Worm (Caenorhabditis elegans): ENCODE results near the gene C48B4.10.

Gene C48B4.10

ce11 chrIII:9523581-9523980 lies 40.7 kb downstream of the C48B4.10 start, which contains the start of gene mrps-23:
Gene mrps-23, minus strand, starts transcription at chrIII:9523672.
- TF ChIP-seq mxl-3 (GFP tag; optimal IDR thresholded peaks at IDR 0.05): no peak
- no peak for TF ChIP-seq ZK337.2 (GFP tag; IDR thresholded peaks at IDR 0.05)
- TF ChIP-seq lin-38 (GFP tag; IDR thresholded peaks at IDR 0.05): peak; percentile 41
- no peak for TF ChIP-seq ztf-11 (tag; optimal IDR thresholded peaks at IDR 0.05)
- no peak for TF ChIP-seq D1046.2 (GFP tag; IDR thresholded peaks at IDR 0.05)
- no peak for TF ChIP-seq ztf-7 (tag; optimal IDR thresholded peaks at IDR 0.05)
- TF ChIP-seq dve-1 (tag; optimal IDR thresholded peaks at IDR 0.05; ENCODE audit: insufficient read depth): peak; percentile 11
- peak; percentile 4 for TF ChIP-seq hlh-11 (tag; optimal IDR thresholded peaks at IDR 0.05)
- no peak for TF ChIP-seq F10B5.3 (tag; optimal IDR thresholded peaks at IDR 0.05)
- peak in 1 of 2 experiments; percentile 42 for TF ChIP-seq lsy-2 (tag; optimal IDR thresholded peaks at IDR 0.05)
- TF ChIP-seq daf-16 (GFP tag; optimal IDR thresholded peaks at IDR 0.05): no peak
- TF ChIP-seq daf-16 (tag; optimal IDR thresholded peaks at IDR 0.05): peak; percentile 5
- TF ChIP-seq nhr-10 (tag; optimal IDR thresholded peaks at IDR 0.05): no peak
- TF ChIP-seq dpl-1 (GFP tag; optimal IDR thresholded peaks at IDR 0.05): peak; percentile 14
- peak; percentile 60 for TF ChIP-seq mes-2 (tag; optimal IDR thresholded peaks at IDR 0.05; ENCODE audit: poor library complexity, severe bottlenecking)
- TF ChIP-seq spr-1 (tag; optimal IDR thresholded peaks at IDR 0.05): peak; percentile 12
- no peak for TF ChIP-seq unc-39 (tag; optimal IDR thresholded peaks at IDR 0.05)
- TF ChIP-seq daf-8 (GFP tag; IDR thresholded peaks at IDR 0.05): no peak

ce11 chrIII:9521410-9522090 lies 42.8 kb downstream of the C48B4.10 start, which contains the start of the genes clu-1 and prp-40:
Gene clu-1, minus strand, starts transcription at chrIII:9521460.
Gene prp-40, plus strand, starts transcription at chrIII:9522075.
- TF ChIP-seq nhr-10 (tag; optimal IDR thresholded peaks at IDR 0.05) (peak; percentile 18), ztf-11 (tag; optimal IDR thresholded peaks at IDR 0.05) (no peak), unc-39 (tag; optimal IDR thresholded peaks at IDR 0.05) (no peak), F44E2.7 (GFP tag; IDR thresholded peaks at IDR 0.05) (no peak), hif-1 (tag; optimal IDR thresholded peaks at IDR 0.05) (peak; percentile 49 to 69), dmd-6 (GFP tag; IDR thresholded peaks at IDR 0.05) (peak; percentile 75), tra-1 (GFP tag; IDR thresholded peaks at IDR 0.05) (no peak), madf-9 (GFP tag; conservative IDR thresholded peaks at IDR 0.05) (0 out of 2 replicates have a peak, but pooled peaks have one; percentile 18), lin-13 (GFP tag; optimal IDR thresholded peaks at IDR 0.05) (peak; percentile 86), ZK546.5 (tag; optimal IDR thresholded peaks at IDR 0.05) (peak in 1 of 2 experiments; percentile 23), lin-38 (GFP tag; IDR thresholded peaks at IDR 0.05) (peak; percentile 96), daf-16 (GFP tag; optimal IDR thresholded peaks at IDR 0.05) (peak in 1 of 2 experiments; percentile 55), daf-16 (tag; optimal IDR thresholded peaks at IDR 0.05) (peak; percentile 72), unc-62 (GFP tag; optimal IDR thresholded peaks at IDR 0.05 in 1 of 2) (peak in 1 of 2 experiments; percentile 99), unc-62 (tag; optimal IDR thresholded peaks at IDR 0.05) (no peak), zfp-2 (tag; optimal IDR thresholded peaks at IDR 0.05) (no peak), daf-8 (GFP tag; IDR thresholded peaks at IDR 0.05) (no peak), ceh-28 (tag; optimal IDR thresholded peaks at IDR 0.05) (no peak), hlh-11 (tag; optimal IDR thresholded peaks at IDR 0.05) (peak; percentile 87), hmg-1.1 (GFP tag; IDR thresholded peaks at IDR 0.05) (peak; percentile 80), nhr-111 (GFP tag; optimal IDR thresholded peaks at IDR 0.05) (no peak), sdz-12 (GFP tag; optimal IDR thresholded peaks at IDR 0.05) (no peak), gei-8 (GFP tag; optimal IDR thresholded peaks at IDR 0.05) (no peak), ztf-7 (tag; optimal IDR thresholded peaks at IDR 0.05) (peak; percentile 86), lsy-2 (tag; optimal IDR thresholded peaks at IDR 0.05) (peak; percentile 70 to 94), egl-27 (tag; optimal IDR thresholded peaks at IDR 0.05) (no peak), tag-97 (GFP tag; IDR thresholded peaks at IDR 0.05) (no peak), spr-3 (GFP tag; optimal IDR thresholded peaks at IDR 0.05) (peak; percentile 27), cey-2 (tag; optimal IDR thresholded peaks at IDR 0.05; ENCODE audit: borderline replicate concordance, insufficient read depth) (no peak), lin-29 (GFP tag; IDR thresholded peaks at IDR 0.05) (0 out of 2 replicates have a peak, but pooled peaks have one; percentile 12), nhr-25 (tag; optimal IDR thresholded peaks at IDR 0.05; ENCODE audit: borderline replicate concordance, insufficient read depth) (peak; percentile 49), nhr-42 (GFP tag; IDR thresholded peaks at IDR 0.05) (peak; percentile 79; the same call in 1 of the 2 replicates), mxl-3 (GFP tag; optimal IDR thresholded peaks at IDR 0.05) (peak; percentile 35), madf-5 (GFP tag; IDR thresholded peaks at IDR 0.05) (no peak), lin-1 (GFP tag; IDR thresholded peaks at IDR 0.05) (no peak), jun-1 (tag; optimal IDR thresholded peaks at IDR 0.05) (peak; percentile 45), zip-2 (tag; optimal IDR thresholded peaks at IDR 0.05) (peak; percentile 17), arid-1 (GFP tag; conservative IDR thresholded peaks at IDR 0.05) (peak; percentile 58; the same call in 1 of the 2 replicates), ctbp-1 (GFP tag; IDR thresholded peaks at IDR 0.05) (peak; percentile 48; the same call in 1 of the 2 replicates)

Data from whole organism, L4 larva.